Fruit fly (Drosophila melanogaster): ENCODE results near the gene Prx4.

DNA sequence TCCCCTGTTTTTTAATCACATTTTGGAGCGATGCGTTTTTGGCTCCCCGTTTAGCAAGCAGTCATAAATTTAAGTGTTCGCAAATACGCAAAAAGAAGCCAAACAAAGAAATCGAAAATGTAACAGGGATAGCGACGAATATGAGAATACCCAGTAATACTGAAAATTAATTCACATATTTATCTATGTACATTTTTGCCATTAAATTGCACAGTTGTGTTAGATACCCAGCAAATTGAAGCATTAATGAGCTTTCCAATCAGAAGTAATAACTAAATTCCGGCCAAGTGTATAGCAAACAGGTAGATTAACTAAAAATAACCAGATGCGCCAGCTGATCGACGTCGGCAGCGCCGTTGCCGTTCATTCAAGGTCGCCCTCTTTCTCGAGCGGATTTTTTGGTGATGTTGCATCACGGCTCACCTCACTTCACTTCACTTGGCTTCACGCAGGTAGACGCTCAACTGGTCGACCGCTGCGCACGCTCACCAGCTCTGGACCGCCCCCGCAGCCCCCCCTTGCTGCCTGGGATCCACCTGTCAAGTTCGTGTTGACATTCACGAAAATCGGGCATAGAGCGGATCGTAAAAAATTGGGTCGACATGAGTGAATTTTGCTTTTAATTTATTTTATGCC is 5.1 kb upstream of the Prx4 start:
- TF ChIP-seq Hr39 (GFP tag; optimal IDR thresholded peaks at IDR 0.05) (peak; percentile 67), CG16779 (tag; optimal IDR thresholded peaks at IDR 0.05) (no peak), CG3919 (GFP tag; optimal IDR thresholded peaks at IDR 0.05) (peak; percentile 39), Sox102F (GFP tag; optimal IDR thresholded peaks at IDR 0.05) (peak; percentile 52), Sox15 (GFP tag; optimal IDR thresholded peaks at IDR 0.05) (no peak)

All from whole organism, prepupa.